Worm (Caenorhabditis elegans) whole organism, dauer: ENCODE results near the gene srw-3.

ENCODE experiments used
- unc-62 ChIP-seq: sonication (generic microtip); optimal IDR thresholded peaks from 2 replicates; lab custom pipeline; 2017; ENCODE audit warnings: missing biosample characterization, missing genetic modification reagents, missing genetic modification characterization

Gene srw-3

ce11 chrV:7721945-7722344 lies 16.5 kb downstream of the srw-3 start, which contains the start of gene ZK105.14:
Gene ZK105.14 (minus strand): TSS chrV:7722045.
- no peak for TF ChIP-seq unc-62 (GFP tag; lab: Kevin White, UChicago)

DNA sequence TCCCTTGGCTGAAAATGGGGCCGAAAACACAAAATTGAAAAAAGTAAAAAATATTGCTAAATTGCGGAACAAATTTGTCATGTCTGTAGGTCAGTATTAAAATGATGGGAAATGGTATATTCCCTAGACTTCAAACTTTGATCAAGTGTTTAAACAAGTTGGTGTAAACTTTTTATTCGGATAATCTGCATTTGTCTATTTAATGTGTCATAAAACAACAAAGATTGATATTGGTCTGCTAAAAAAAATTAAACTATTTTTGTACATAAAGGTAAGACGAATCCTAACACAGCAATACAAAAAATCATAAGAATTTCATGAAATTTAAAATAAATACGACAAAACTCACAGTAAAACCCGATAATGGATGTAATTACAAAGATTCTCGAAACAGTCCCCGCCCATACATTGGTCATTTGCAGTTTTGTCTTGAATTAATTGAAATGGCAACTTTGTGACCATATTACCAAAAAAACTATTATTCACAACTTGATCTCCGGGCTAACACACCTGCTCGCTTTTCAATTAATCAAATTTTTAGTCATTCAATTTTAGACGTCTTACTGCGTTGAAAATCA lies 18.6 kb downstream of the srw-3 start, which contains the start of the genes ZK105.6 and ZK105.8:
TSS of gene ZK105.6 (minus strand) at position 101 of the 578 bp plus-strand sequence.
TSS of gene ZK105.8 (plus strand) at position 528 of the 578 bp plus-strand sequence.
- no peak for TF ChIP-seq unc-62 (GFP tag; lab: Kevin White, UChicago)

DNA sequence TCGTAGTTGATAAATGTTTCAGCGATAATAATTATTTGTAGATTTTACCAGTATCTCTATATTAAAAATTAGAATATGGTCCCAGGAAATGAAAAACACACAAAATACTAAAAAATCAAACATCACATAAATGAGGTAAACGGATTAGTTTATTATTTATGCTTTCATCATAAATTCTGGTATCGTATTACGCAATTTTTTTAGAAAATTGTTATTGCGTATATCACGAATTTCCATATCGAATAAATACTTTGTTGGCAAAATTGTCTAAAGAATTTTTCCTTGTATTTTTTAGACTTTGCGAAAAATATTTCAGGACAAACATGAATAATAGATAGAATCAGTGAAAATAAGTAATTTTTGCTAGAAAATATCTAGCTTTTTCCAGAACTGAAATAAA lies 20.8 kb downstream of the srw-3 start:
- no peak for TF ChIP-seq unc-62 (GFP tag; lab: Kevin White, UChicago)

ce11 chrV:7726927-7727326 lies 21.5 kb downstream of the srw-3 start:
- no peak for TF ChIP-seq unc-62 (GFP tag; lab: Kevin White, UChicago)

- TF ChIP-seq unc-62 (GFP tag; lab: Kevin White, UChicago) = no peak
Observed at ce11 chrV:7728003-7728678, 22.7 kb downstream of the srw-3 start.

- no peak for TF ChIP-seq unc-62 (GFP tag; lab: Kevin White, UChicago)
Observed at ce11 chrV:7728679-7729027, 23.2 kb downstream of the srw-3 start, which contains the start of gene Y97E10C.1. Gene Y97E10C.1 (plus strand): TSS chrV:7728879.

ce11 chrV:7730488-7730887 lies 25.1 kb downstream of the srw-3 start:
- no peak for TF ChIP-seq unc-62 (GFP tag; lab: Kevin White, UChicago)

ce11 chrV:7733240-7733765 lies 27.9 kb downstream of the srw-3 start:
- TF ChIP-seq unc-62 (GFP tag; lab: Kevin White, UChicago) = no peak

ce11 chrV:7734909-7735308 lies 29.5 kb downstream of the srw-3 start, which contains the start of gene clic-1:
Gene clic-1 (minus strand): TSS chrV:7734911.
- TF ChIP-seq unc-62 (GFP tag; lab: Kevin White, UChicago) = no peak

DNA sequence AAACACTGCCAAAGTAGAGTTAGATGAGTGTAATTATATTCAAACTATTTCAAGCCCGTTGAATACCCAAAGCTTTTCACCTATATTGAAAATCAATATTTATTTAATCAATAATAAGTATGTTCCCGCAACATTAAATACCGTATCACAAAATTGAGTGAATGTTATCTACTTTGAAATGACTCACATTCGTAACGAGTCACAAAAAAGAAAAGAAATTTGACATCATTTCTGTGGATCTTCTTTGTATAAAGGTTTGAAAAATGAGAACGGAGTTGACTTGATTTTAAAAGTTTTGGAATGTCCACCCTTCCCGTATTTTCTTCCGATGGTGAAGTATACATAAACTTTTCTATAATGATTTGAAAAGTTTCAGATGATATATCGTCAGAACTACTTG lies 29.9 kb downstream of the srw-3 start, which contains the start of gene srr-10:
TSS of gene srr-10 (plus strand) at position 301 of the 400 bp plus-strand sequence.
- TF ChIP-seq unc-62 (GFP tag; lab: Kevin White, UChicago) = no peak

ce11 chrV:7737710-7738109 lies 32.3 kb downstream of the srw-3 start, which contains the start of gene srr-9:
Gene srr-9 (plus strand): TSS chrV:7738010.
- TF ChIP-seq unc-62 (GFP tag; lab: Kevin White, UChicago) = no peak

DNA sequence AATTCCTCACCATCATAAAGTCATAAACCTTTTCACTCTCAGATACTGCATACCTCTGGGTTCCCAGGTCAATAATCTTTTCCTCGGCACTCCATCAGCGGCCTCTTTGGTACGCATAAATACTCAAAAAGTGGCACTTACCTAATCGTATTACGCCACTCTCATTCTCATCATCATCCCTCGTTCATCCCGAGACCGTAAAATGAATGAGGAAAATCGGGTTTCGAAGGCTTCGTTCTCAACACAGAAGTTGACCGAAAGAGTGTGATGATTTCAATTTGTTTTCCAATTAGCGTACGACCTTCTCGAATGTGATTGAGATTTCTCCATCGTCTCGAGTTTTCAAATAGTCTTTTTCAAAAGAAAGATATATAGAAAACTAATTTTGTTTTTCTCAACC lies 34.5 kb downstream of the srw-3 start:
- TF ChIP-seq unc-62 (GFP tag; lab: Kevin White, UChicago) = no peak

DNA sequence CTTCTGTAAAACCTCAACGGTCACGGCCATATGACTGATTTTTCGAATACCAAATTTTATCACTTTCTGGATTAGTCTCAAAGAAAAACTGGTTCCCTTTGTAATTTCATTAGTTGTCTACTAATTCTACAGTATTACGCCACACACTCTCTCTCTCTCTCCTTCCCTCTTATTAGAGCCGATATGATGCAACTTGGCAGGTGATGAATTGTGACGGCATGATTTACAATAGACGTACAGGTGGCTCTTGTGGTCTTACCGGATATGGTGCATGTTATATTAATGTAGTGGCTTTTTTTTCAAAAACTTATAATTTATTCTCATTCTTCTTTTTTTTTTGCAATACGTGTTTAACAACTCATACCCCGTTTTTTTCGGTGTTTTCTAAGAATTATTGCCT lies 36.5 kb downstream of the srw-3 start:
- TF ChIP-seq unc-62 (GFP tag; lab: Kevin White, UChicago) = no peak

- no peak for TF ChIP-seq unc-62 (GFP tag; lab: Kevin White, UChicago)
Observed at ce11 chrV:7742485-7742959, 37.1 kb downstream of the srw-3 start, which contains the start of gene fbxl-5. Gene fbxl-5 (plus strand): TSS chrV:7742909.

- TF ChIP-seq unc-62 (GFP tag; lab: Kevin White, UChicago) = no peak
Observed at ce11 chrV:7744068-7744467, 38.7 kb downstream of the srw-3 start.

DNA sequence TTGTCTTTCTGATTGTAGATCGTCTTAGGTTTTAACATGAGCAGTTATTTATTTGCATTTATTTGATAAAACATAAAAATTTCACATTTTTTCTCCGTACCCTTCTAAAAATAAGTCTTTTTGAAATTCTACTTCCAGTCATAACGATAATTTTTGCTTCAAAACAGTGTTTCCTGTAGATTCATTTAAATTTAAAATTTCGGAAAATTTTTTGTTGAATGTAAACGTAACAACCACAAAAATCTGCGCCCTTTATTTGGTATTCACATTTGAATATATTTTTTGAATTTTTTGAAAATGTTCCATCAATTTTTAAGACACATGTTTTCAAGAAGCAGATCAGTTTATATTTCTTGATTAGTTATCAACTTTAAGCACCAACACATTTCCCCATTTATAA lies 40.0 kb downstream of the srw-3 start:
- TF ChIP-seq unc-62 (GFP tag; lab: Kevin White, UChicago) = no peak
